Fruit fly (Drosophila melanogaster) whole organism: ENCODE results near the gene Or22a.

Experiments
- CG8478 ChIP-seq: fragments of >200 bp; optimal IDR thresholded peaks from 2 replicates; lab custom pipeline; 2018; ENCODE audit warnings: inconsistent platforms
- Dll ChIP-seq: fragments of >200 bp; optimal IDR thresholded peaks from 2 replicates; lab custom pipeline; 2017
- EcR ChIP-seq, 2 experiments: fragments of >200 bp; optimal IDR thresholded peaks; 2 replicates each; lab custom pipeline; 2017; ENCODE audit warnings: missing biosample characterization in 2 of 2, missing genetic modification characterization in 2 of 2, missing genetic modification reagents in 2 of 2
- pan ChIP-seq: fragments of >200 bp; optimal IDR thresholded peaks from 2 replicates; lab custom pipeline; 2017
- psq ChIP-seq: fragments of >200 bp; optimal IDR thresholded peaks from 2 replicates; lab custom pipeline; 2017
- usp ChIP-seq: fragments of >200 bp; optimal IDR thresholded peaks from 2 replicates; lab custom pipeline; 2017; ENCODE audit warnings: missing biosample characterization, missing genetic modification characterization, mixed read lengths

Or22a gene

dm6 chr2L:1556697-1557564 is 36.6 kb downstream of the Or22a start:
- TF ChIP-seq pan (lab: Kevin White, UChicago): no peak
- no peak for TF ChIP-seq usp
- TF ChIP-seq CG8478 (lab: Kevin White, UChicago): no peak

- TF ChIP-seq pan (lab: Kevin White, UChicago): no peak
- no peak for TF ChIP-seq EcR (GFP tag; optimal IDR thresholded peaks at IDR 0.05; lab: Kevin White, UChicago)
- TF ChIP-seq usp: no peak
- no peak for TF ChIP-seq Dll (lab: Kevin White, UChicago)
- no peak for TF ChIP-seq CG8478 (lab: Kevin White, UChicago)
- no peak for TF ChIP-seq psq (lab: Kevin White, UChicago)
Observed at dm6 chr2L:1557927-1558326, 37.6 kb downstream of the Or22a start.

dm6 chr2L:1559811-1560501 is 39.7 kb downstream of the Or22a start:
- TF ChIP-seq CG8478 (lab: Kevin White, UChicago) (no peak), pan (lab: Kevin White, UChicago) (no peak), EcR (GFP tag; optimal IDR thresholded peaks at IDR 0.05; lab: Kevin White, UChicago) (peak in 1 of 2 experiments; percentile 1)

- TF ChIP-seq psq (lab: Kevin White, UChicago) (no peak), CG8478 (lab: Kevin White, UChicago) (no peak), EcR (GFP tag; optimal IDR thresholded peaks at IDR 0.05; lab: Kevin White, UChicago) (no peak), pan (lab: Kevin White, UChicago) (no peak), Dll (lab: Kevin White, UChicago) (no peak), usp (no peak)
Observed at dm6 chr2L:1568631-1569030, 48.3 kb downstream of the Or22a start.
